Fruit fly (Drosophila melanogaster): ENCODE results near the gene CG42834.

CG42834 gene

DNA sequence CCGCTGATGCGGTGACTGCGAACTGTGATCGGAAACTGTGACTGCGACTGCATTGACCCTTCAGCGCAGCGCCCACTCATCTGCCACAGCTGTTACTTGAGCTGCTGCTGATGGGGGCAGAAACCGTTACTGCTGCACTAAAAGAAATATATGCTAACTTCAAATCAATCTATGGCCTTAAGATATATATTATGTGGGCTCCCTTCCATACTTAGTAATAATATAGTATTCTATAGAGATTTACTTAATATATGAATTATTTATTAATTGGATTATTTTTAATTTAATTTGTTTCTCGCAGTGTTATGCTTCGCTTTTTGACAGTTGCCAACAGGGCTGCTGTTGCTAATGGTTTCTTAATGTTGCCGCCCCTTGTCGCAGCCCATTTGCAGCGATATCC is 39.5 kb upstream of the CG42834 start (continued):
- no peak for TF ChIP-seq Dek (tag; optimal IDR thresholded peaks at IDR 0.05)
- no peak for TF ChIP-seq CG10209 (GFP tag; optimal IDR thresholded peaks at IDR 0.05)
- TF ChIP-seq CG10267 (tag; optimal IDR thresholded peaks at IDR 0.05) = no peak
- TF ChIP-seq cwo (GFP tag; optimal IDR thresholded peaks at IDR 0.05) = no peak
- TF ChIP-seq esg (GFP tag; conservative IDR thresholded peaks at IDR 0.05) = peak; percentile 51
- no peak for TF ChIP-seq tup (GFP tag; optimal IDR thresholded peaks at IDR 0.05)
- TF ChIP-seq klu (GFP tag; IDR thresholded peaks at IDR 0.05) = no peak
- TF ChIP-seq ase (GFP tag; IDR thresholded peaks at IDR 0.05) = no peak
- no peak for TF ChIP-seq Adf1 (GFP tag; IDR thresholded peaks at IDR 0.05)
- TF ChIP-seq CG10565 (GFP tag; optimal IDR thresholded peaks at IDR 0.05) = no peak
- no peak for TF ChIP-seq MBD-R2 (GFP tag; IDR thresholded peaks at IDR 0.05)
- TF ChIP-seq CG14965 (GFP tag; optimal IDR thresholded peaks at IDR 0.05; ENCODE audit: borderline replicate concordance) = no peak
- TF ChIP-seq CG4707 (GFP tag; optimal IDR thresholded peaks at IDR 0.05) = no peak
- 0 out of 2 replicates have a peak, but pooled peaks have one; percentile 5 for TF ChIP-seq sisA (GFP tag; IDR thresholded peaks at IDR 0.05)
- TF ChIP-seq pho (GFP tag; optimal IDR thresholded peaks at IDR 0.05) = no peak
- no peak for TF ChIP-seq lilli (GFP tag; optimal IDR thresholded peaks at IDR 0.05)
- no peak for TF ChIP-seq ap (GFP tag; IDR thresholded peaks at IDR 0.05)
- TF ChIP-seq dati (GFP tag; IDR thresholded peaks at IDR 0.05) = no peak
- no peak for TF ChIP-seq Dad (GFP tag; optimal IDR thresholded peaks at IDR 0.05)
- TF ChIP-seq ara (GFP tag; IDR thresholded peaks at IDR 0.05) = no peak
- TF ChIP-seq D19A (tag; optimal IDR thresholded peaks at IDR 0.05) = no peak
- no peak for TF ChIP-seq BtbVII (GFP tag; optimal IDR thresholded peaks at IDR 0.05)
- TF ChIP-seq gro (GFP tag; optimal IDR thresholded peaks at IDR 0.05) = no peak
- TF ChIP-seq mam (GFP tag; optimal IDR thresholded peaks at IDR 0.05) = no peak
- no peak for TF ChIP-seq Atf3 (GFP tag; optimal IDR thresholded peaks at IDR 0.05)
- TF ChIP-seq Drgx (GFP tag; IDR thresholded peaks at IDR 0.05) = no peak
- no peak for TF ChIP-seq CG11723 (GFP tag; optimal IDR thresholded peaks at IDR 0.05)
- TF ChIP-seq gcm2 (GFP tag; optimal IDR thresholded peaks at IDR 0.05) = no peak
- no peak for TF ChIP-seq Dip3 (GFP tag; optimal IDR thresholded peaks at IDR 0.05)
- peak; percentile 10 for TF ChIP-seq fd96Cb (tag; optimal IDR thresholded peaks at IDR 0.05)
- no peak for TF ChIP-seq Hsf (GFP tag; optimal IDR thresholded peaks at IDR 0.05)
- TF ChIP-seq E2f2 (GFP tag; IDR thresholded peaks at IDR 0.05) = no peak
- no peak for TF ChIP-seq Camta (GFP tag; optimal IDR thresholded peaks at IDR 0.05)
- TF ChIP-seq CG15269 (tag; optimal IDR thresholded peaks at IDR 0.05) = no peak
- no peak for TF ChIP-seq CG16779 (GFP tag; IDR thresholded peaks at IDR 0.05)
- TF ChIP-seq unpg (GFP tag; optimal IDR thresholded peaks at IDR 0.05) = peak; percentile 12
- TF ChIP-seq CG7556 (GFP tag; optimal IDR thresholded peaks at IDR 0.05) = no peak
- TF ChIP-seq CG4730 (GFP tag; IDR thresholded peaks at IDR 0.05) = no peak
- TF ChIP-seq Xrp1 (GFP tag; IDR thresholded peaks at IDR 0.05) = peak; percentile 45
- no peak for TF ChIP-seq Gsc (GFP tag; IDR thresholded peaks at IDR 0.05)
- TF ChIP-seq grn (GFP tag; optimal IDR thresholded peaks at IDR 0.05) = no peak
- TF ChIP-seq zen2 (GFP tag; IDR thresholded peaks at IDR 0.05; ENCODE audit: partially characterized antibody) = no peak
- no peak for TF ChIP-seq CG31365 (tag; optimal IDR thresholded peaks at IDR 0.05)
- TF ChIP-seq Opbp (GFP tag; IDR thresholded peaks at IDR 0.05; ENCODE audit: partially characterized antibody) = no peak
- TF ChIP-seq D19B (GFP tag; optimal IDR thresholded peaks at IDR 0.05) = no peak
- no peak for TF ChIP-seq HLH3B (GFP tag; IDR thresholded peaks at IDR 0.05)
- TF ChIP-seq BEAF-32 (GFP tag; optimal IDR thresholded peaks at IDR 0.05) = no peak
- TF ChIP-seq unc-4 (GFP tag; IDR thresholded peaks at IDR 0.05; ENCODE audit: partially characterized antibody) = no peak
- TF ChIP-seq HmgD (GFP tag; optimal IDR thresholded peaks at IDR 0.05) = no peak
- no peak for TF ChIP-seq Side (GFP tag; optimal IDR thresholded peaks at IDR 0.05)
- TF ChIP-seq fd64A (GFP tag; optimal IDR thresholded peaks at IDR 0.05) = no peak
- no peak for TF ChIP-seq CG3065 (GFP tag; optimal IDR thresholded peaks at IDR 0.05)
- no peak for TF ChIP-seq en (GFP tag; optimal IDR thresholded peaks at IDR 0.05)
